Worm (Caenorhabditis elegans) whole organism, young adult: Measurements from ENCODE around the gene F42H10.2.

Experiments used
- B0019.2 ChIP-seq: fragments of 200-800 bp; sonication (Bioruptor generic); conservative IDR thresholded peaks from 2 replicates; pipeline ENCODE4 v1.3.6; 2022; ENCODE audit warnings: missing genetic modification reagents, missing genetic modification characterization, missing compliant biosample characterization
- C06A6.2 ChIP-seq: fragments of 200-800 bp; sonication (Bioruptor generic); conservative IDR thresholded peaks from 2 replicates; pipeline ENCODE4 v1.3.6; 2022; ENCODE audit warnings: missing genetic modification characterization, missing compliant biosample characterization
- D2030.7 ChIP-seq: fragments of 200-800 bp; sonication (Bioruptor generic); IDR thresholded peaks from 2 replicates; pipeline ENCODE4 v1.3.6; 2022; ENCODE audit warnings: missing genetic modification reagents, missing genetic modification characterization, missing compliant biosample characterization
- F23B12.7 ChIP-seq: sonication (generic microtip); optimal IDR thresholded peaks from 2 replicates; lab custom pipeline; 2017; ENCODE audit warnings: missing genetic modification characterization, mild to moderate bottlenecking, missing compliant biosample characterization, antibody characterized with exemption, moderate library complexity; ENCODE audit not compliant: insufficient read depth
- F33H1.4 ChIP-seq: fragments of 200-800 bp; sonication (Bioruptor generic); IDR thresholded peaks from 2 replicates; pipeline ENCODE4 v1.3.6; 2022; ENCODE audit warnings: missing genetic modification reagents, missing genetic modification characterization, missing compliant biosample characterization
- F52B5.7 ChIP-seq: sonication (generic microtip); optimal IDR thresholded peaks from 2 replicates; lab custom pipeline; 2016; ENCODE audit warnings: mild to moderate bottlenecking, missing genetic modification characterization, missing compliant biosample characterization
- F57C9.4 ChIP-seq: sonication (generic microtip); optimal IDR thresholded peaks from 2 replicates; lab custom pipeline; 2017; ENCODE audit warnings: mild to moderate bottlenecking, missing genetic modification characterization, missing compliant biosample characterization
- akir-1 ChIP-seq: fragments of 200-800 bp; sonication (Bioruptor generic); optimal IDR thresholded peaks from 2 replicates; lab custom pipeline; 2018; ENCODE audit warnings: mild to moderate bottlenecking, missing genetic modification characterization, moderate library complexity, missing compliant biosample characterization
- aptf-3 ChIP-seq: fragments of 200-800 bp; sonication (Bioruptor generic); IDR thresholded peaks from 2 replicates; pipeline ENCODE4 v1.3.6; 2022; ENCODE audit warnings: missing genetic modification characterization, missing compliant biosample characterization
- attf-3 ChIP-seq: fragments of 200-800 bp; sonication (Bioruptor generic); conservative IDR thresholded peaks from 2 replicates; pipeline ENCODE4 v1.3.6; 2022; ENCODE audit warnings: missing genetic modification reagents, missing genetic modification characterization, missing compliant biosample characterization
- attf-5 ChIP-seq: fragments of 200-800 bp; sonication (Bioruptor generic); optimal IDR thresholded peaks from 2 replicates; lab custom pipeline; 2018; ENCODE audit warnings: mild to moderate bottlenecking, missing genetic modification characterization, missing compliant biosample characterization
- cebp-2 ChIP-seq: fragments of 200-800 bp; sonication (Bioruptor generic); IDR thresholded peaks from 2 replicates; pipeline ENCODE4 v1.3.6; 2022; ENCODE audit warnings: missing genetic modification characterization, missing compliant biosample characterization
- ceh-27 ChIP-seq: fragments of 200-800 bp; sonication (Bioruptor generic); optimal IDR thresholded peaks from 2 replicates; lab custom pipeline; 2018; ENCODE audit warnings: mild to moderate bottlenecking, missing genetic modification characterization, moderate library complexity, missing compliant biosample characterization
- ceh-40 ChIP-seq: fragments of 200-800 bp; sonication (Bioruptor generic); IDR thresholded peaks from 2 replicates; pipeline ENCODE4 v1.3.6; 2022; ENCODE audit warnings: missing genetic modification characterization, missing compliant biosample characterization
- ceh-58 ChIP-seq: fragments of 200-800 bp; sonication (Bioruptor generic); IDR thresholded peaks from 2 replicates; pipeline ENCODE4 v1.3.6; 2022; ENCODE audit warnings: missing genetic modification characterization, missing compliant biosample characterization
- die-1 ChIP-seq: sonication (generic microtip); optimal IDR thresholded peaks from 2 replicates; lab custom pipeline; 2016; ENCODE audit warnings: missing genotype, mild to moderate bottlenecking, missing genetic modification characterization, missing compliant biosample characterization
- efl-1 ChIP-seq: fragments of 150-350 bp; optimal IDR thresholded peaks from 2 replicates; lab custom pipeline; 2014; ENCODE audit warnings: missing biosample characterization, missing genetic modification reagents, missing genetic modification characterization
- egl-18 ChIP-seq: fragments of 200-800 bp; sonication (Bioruptor generic); IDR thresholded peaks from 2 replicates; pipeline ENCODE4 v1.3.6; 2022; ENCODE audit warnings: missing genetic modification reagents, missing genetic modification characterization, missing compliant biosample characterization
- fkh-3 ChIP-seq: sonication (generic microtip); optimal IDR thresholded peaks from 2 replicates; lab custom pipeline; 2016; ENCODE audit warnings: mild to moderate bottlenecking, missing genetic modification characterization, missing compliant biosample characterization
- him-1 ChIP-seq: sonication (generic microtip); optimal IDR thresholded peaks from 2 replicates; lab custom pipeline; 2016; ENCODE audit warnings: missing genotype, missing genetic modification reagents, missing genetic modification characterization, missing compliant biosample characterization
- hmg-1.2 ChIP-seq: fragments of 200-800 bp; sonication (Bioruptor generic); IDR thresholded peaks from 2 replicates; pipeline ENCODE4 v1.3.6; 2022; ENCODE audit warnings: missing genetic modification reagents, missing genetic modification characterization, missing compliant biosample characterization
- hmg-20 ChIP-seq: fragments of 200-800 bp; sonication (Bioruptor generic); IDR thresholded peaks from 2 replicates; pipeline ENCODE4 v1.3.6; 2022; ENCODE audit warnings: missing genetic modification reagents, missing genetic modification characterization, missing compliant biosample characterization
- hsf-1 ChIP-seq: fragments of 200-800 bp; sonication (Bioruptor generic); IDR thresholded peaks from 2 replicates; pipeline ENCODE4 v1.3.6; 2022; ENCODE audit warnings: missing genetic modification reagents, missing genetic modification characterization, missing compliant biosample characterization
- lin-26 ChIP-seq: fragments of 200-800 bp; sonication (Bioruptor generic); IDR thresholded peaks from 2 replicates; pipeline ENCODE4 v1.3.6; 2022; ENCODE audit warnings: missing genetic modification reagents, missing genetic modification characterization, missing compliant biosample characterization
- lsl-1 ChIP-seq: fragments of 200-800 bp; sonication (Bioruptor generic); optimal IDR thresholded peaks from 2 replicates; lab custom pipeline; 2018; ENCODE audit warnings: mild to moderate bottlenecking, missing genetic modification characterization, moderate library complexity, missing compliant biosample characterization
- lsy-27 ChIP-seq: sonication (generic microtip); optimal IDR thresholded peaks from 2 replicates; lab custom pipeline; 2017; ENCODE audit warnings: missing genetic modification characterization, mild to moderate bottlenecking, missing compliant biosample characterization, antibody characterized with exemption, missing genotype, borderline replicate concordance; ENCODE audit not compliant: insufficient read depth
- madf-6 ChIP-seq: fragments of 200-800 bp; sonication (Bioruptor generic); IDR thresholded peaks from 2 replicates; pipeline ENCODE4 v1.3.6; 2022; ENCODE audit warnings: missing genetic modification reagents, missing genetic modification characterization, missing compliant biosample characterization
- madf-8 ChIP-seq: fragments of 200-800 bp; sonication (Bioruptor generic); conservative IDR thresholded peaks from 2 replicates; pipeline ENCODE4 v1.3.6; 2022; ENCODE audit warnings: missing genetic modification reagents, missing genetic modification characterization, missing compliant biosample characterization
- mcd-1 ChIP-seq: fragments of 200-800 bp; sonication (Bioruptor generic); IDR thresholded peaks from 2 replicates; pipeline ENCODE4 v1.3.6; 2022; ENCODE audit warnings: missing genetic modification reagents, missing genetic modification characterization, missing compliant biosample characterization
- nhr-27 ChIP-seq: fragments of 200-800 bp; sonication (Bioruptor generic); optimal IDR thresholded peaks from 2 replicates; lab custom pipeline; 2018; ENCODE audit warnings: mild to moderate bottlenecking, missing genetic modification characterization, moderate library complexity, missing compliant biosample characterization
- nhr-90 ChIP-seq: sonication (generic microtip); optimal IDR thresholded peaks from 2 replicates; lab custom pipeline; 2016; ENCODE audit warnings: missing genotype, mild to moderate bottlenecking, missing genetic modification characterization, missing compliant biosample characterization
- pbrm-1 ChIP-seq: fragments of 200-800 bp; sonication (Bioruptor generic); IDR thresholded peaks from 2 replicates; pipeline ENCODE4 v1.3.6; 2022; ENCODE audit warnings: missing genetic modification reagents, missing genetic modification characterization, missing compliant biosample characterization
- rcor-1 ChIP-seq: fragments of 200-800 bp; sonication (Bioruptor generic); IDR thresholded peaks from 2 replicates; pipeline ENCODE4 v1.3.6; 2022; ENCODE audit warnings: missing genetic modification reagents, missing genetic modification characterization, missing compliant biosample characterization
- rec-8 ChIP-seq, 2 experiments: sonication (generic microtip); optimal IDR thresholded peaks; 2 replicates each; lab custom pipeline; 2016; ENCODE audit warnings: mild to moderate bottlenecking in 2 of 2, missing genetic modification characterization in 2 of 2, missing genetic modification reagents in 2 of 2, missing genotype in 2 of 2, missing biosample characterization in 1 of 2, missing compliant biosample characterization in 1 of 2, moderate library complexity in 1 of 2
- rpc-1 ChIP-seq, 2 experiments: fragments of 150-350 bp in 1 of 2; sonication (generic microtip) in 1 of 2; optimal IDR thresholded peaks; 2 replicates each; lab custom pipeline; 2014 to 2018; ENCODE audit warnings: missing biosample characterization in 1 of 2, missing genetic modification characterization in 1 of 2, missing genetic modification reagents in 1 of 2, missing genotype in 1 of 2
- tbp1 ChIP-seq: fragments of 200-800 bp; sonication (Bioruptor generic); optimal IDR thresholded peaks from 2 replicates; lab custom pipeline; 2018; ENCODE audit warnings: mild to moderate bottlenecking, missing genetic modification characterization, missing compliant biosample characterization
- tlf-1 ChIP-seq: fragments of 200-800 bp; sonication (Bioruptor generic); optimal IDR thresholded peaks from 2 replicates; lab custom pipeline; 2018; ENCODE audit warnings: mild to moderate bottlenecking, missing genetic modification characterization, missing compliant biosample characterization
- unc-130 ChIP-seq: sonication (generic microtip); optimal IDR thresholded peaks from 2 replicates; lab custom pipeline; 2016; ENCODE audit warnings: missing genetic modification reagents, missing genetic modification characterization, missing compliant biosample characterization
- ztf-18 ChIP-seq: sonication (generic microtip); optimal IDR thresholded peaks from 2 replicates; lab custom pipeline; 2016; ENCODE audit warnings: missing genotype, mild to moderate bottlenecking, missing genetic modification characterization, missing compliant biosample characterization
- ztf-25 ChIP-seq: fragments of 200-800 bp; sonication (Bioruptor generic); IDR thresholded peaks from 2 replicates; pipeline ENCODE4 v1.3.6; 2022; ENCODE audit warnings: missing genetic modification reagents, missing genetic modification characterization, missing compliant biosample characterization
- ztf-28 ChIP-seq: fragments of 200-800 bp; sonication (Bioruptor generic); IDR thresholded peaks from 2 replicates; pipeline ENCODE4 v1.3.6; 2022; ENCODE audit warnings: missing genetic modification reagents, missing genetic modification characterization, missing compliant biosample characterization
- ztf-6 ChIP-seq: fragments of 200-800 bp; sonication (Bioruptor generic); IDR thresholded peaks from 2 replicates; pipeline ENCODE4 v1.3.6; 2022; ENCODE audit warnings: missing genetic modification reagents, missing genetic modification characterization, missing compliant biosample characterization

F42H10.2 gene

ce11 chrIII:8461410-8461809 is 29.0 kb upstream of the F42H10.2 start:
- TF ChIP-seq C06A6.2 (GFP tag; lab: Robert Waterston, UW) (no peak), egl-18 (GFP tag; lab: Robert Waterston, UW) (no peak), D2030.7 (no peak), nhr-27 (tag; lab: Kevin White, UChicago) (no peak), hmg-20 (GFP tag; lab: Robert Waterston, UW) (no peak), F23B12.7 (tag; lab: Kevin White, UChicago) (no peak), tbp1 (GFP tag; lab: Kevin White, UChicago) (no peak), rpc-1 (optimal IDR thresholded peaks at IDR 0.05; lab: Kevin White, UChicago) (no peak), rpc-1 (tag; optimal IDR thresholded peaks at IDR 0.05; lab: Kevin White, UChicago) (no peak), lsl-1 (GFP tag; lab: Kevin White, UChicago) (no peak), akir-1 (GFP tag; lab: Kevin White, UChicago) (no peak), madf-8 (no peak), ztf-6 (GFP tag; lab: Robert Waterston, UW) (no peak)
- TF ChIP-seq, all 124 proteins: peak for 0

- TF ChIP-seq tlf-1 (GFP tag; lab: Kevin White, UChicago) (no peak), mcd-1 (GFP tag; lab: Robert Waterston, UW) (no peak)
Observed at ce11 chrIII:8466735-8467134, 23.7 kb upstream of the F42H10.2 start, which contains the start of gene mig-39. TSS of gene mig-39 (plus strand) at chrIII:8467035.

- TF ChIP-seq lsl-1 (GFP tag; lab: Kevin White, UChicago) (no peak), madf-8 (no peak), F57C9.4 (no peak), fkh-3 (no peak), ceh-27 (GFP tag; lab: Kevin White, UChicago) (no peak), nhr-90 (tag; lab: Kevin White, UChicago) (no peak)
Observed at ce11 chrIII:8467520-8467919, 22.9 kb upstream of the F42H10.2 start.

- peak; percentile 41; the same call in 1 of the 2 replicates for TF ChIP-seq pbrm-1 (GFP tag; lab: Robert Waterston, UW)
- 0 out of 2 replicates have a peak, but pooled peaks have one; percentile 51 for TF ChIP-seq ztf-25 (GFP tag; lab: Robert Waterston, UW)
- peak; percentile 29 for TF ChIP-seq attf-5
- peak; percentile 57 for TF ChIP-seq die-1 (tag; lab: Kevin White, UChicago)
- peak in 1 of 2 experiments; percentile 25 for TF ChIP-seq rec-8 (tag; optimal IDR thresholded peaks at IDR 0.05; lab: Kevin White, UChicago)
- TF ChIP-seq ceh-58 (GFP tag; lab: Robert Waterston, UW), result no peak
- TF ChIP-seq rcor-1 (GFP tag; lab: Robert Waterston, UW), result 0 out of 2 replicates have a peak, but pooled peaks have one; percentile 30
- peak; percentile 93 for TF ChIP-seq lin-26 (GFP tag; lab: Robert Waterston, UW)
- TF ChIP-seq tbp1 (GFP tag; lab: Kevin White, UChicago), result peak; percentile 89
- no peak for TF ChIP-seq aptf-3 (GFP tag; lab: Robert Waterston, UW)
- no peak for TF ChIP-seq attf-3
- peak; percentile 63 for TF ChIP-seq D2030.7
- TF ChIP-seq lsl-1 (GFP tag; lab: Kevin White, UChicago), result peak; percentile 38
- peak; percentile 59 for TF ChIP-seq hmg-1.2 (GFP tag; lab: Robert Waterston, UW)
- peak; percentile 75 for TF ChIP-seq nhr-90 (tag; lab: Kevin White, UChicago)
- TF ChIP-seq ceh-40 (GFP tag; lab: Robert Waterston, UW), result peak; percentile 60; the same call in 1 of the 2 replicates
- TF ChIP-seq F33H1.4, result no peak
- peak; percentile 10 for TF ChIP-seq efl-1
- no peak for TF ChIP-seq unc-130
- 0 out of 2 replicates have a peak, but pooled peaks have one; percentile 36 for TF ChIP-seq cebp-2 (GFP tag; lab: Robert Waterston, UW)
- peak; percentile 15 for TF ChIP-seq F52B5.7 (tag; lab: Kevin White, UChicago)
- TF ChIP-seq ztf-18, result peak; percentile 39
- TF ChIP-seq B0019.2, result no peak
- peak; percentile 54 for TF ChIP-seq rpc-1 (optimal IDR thresholded peaks at IDR 0.05; lab: Kevin White, UChicago)
- peak; percentile 83 for TF ChIP-seq rpc-1 (tag; optimal IDR thresholded peaks at IDR 0.05; lab: Kevin White, UChicago)
- peak; percentile 56; the same call in 1 of the 2 replicates for TF ChIP-seq hsf-1 (GFP tag; lab: Robert Waterston, UW)
- peak; percentile 61; the same call in 1 of the 2 replicates for TF ChIP-seq madf-6 (GFP tag; lab: Robert Waterston, UW)
- peak; percentile 82 for TF ChIP-seq him-1 (tag; lab: Kevin White, UChicago)
- TF ChIP-seq ztf-28 (GFP tag; lab: Robert Waterston, UW), result 0 out of 2 replicates have a peak, but pooled peaks have one; percentile 42
- TF ChIP-seq lsy-27, result no peak
Observed at ce11 chrIII:8473292-8473691, 17.1 kb upstream of the F42H10.2 start.
